Fruit fly (Drosophila melanogaster): Measurements from ENCODE around the gene yellow-k.

yellow-k gene

DNA sequence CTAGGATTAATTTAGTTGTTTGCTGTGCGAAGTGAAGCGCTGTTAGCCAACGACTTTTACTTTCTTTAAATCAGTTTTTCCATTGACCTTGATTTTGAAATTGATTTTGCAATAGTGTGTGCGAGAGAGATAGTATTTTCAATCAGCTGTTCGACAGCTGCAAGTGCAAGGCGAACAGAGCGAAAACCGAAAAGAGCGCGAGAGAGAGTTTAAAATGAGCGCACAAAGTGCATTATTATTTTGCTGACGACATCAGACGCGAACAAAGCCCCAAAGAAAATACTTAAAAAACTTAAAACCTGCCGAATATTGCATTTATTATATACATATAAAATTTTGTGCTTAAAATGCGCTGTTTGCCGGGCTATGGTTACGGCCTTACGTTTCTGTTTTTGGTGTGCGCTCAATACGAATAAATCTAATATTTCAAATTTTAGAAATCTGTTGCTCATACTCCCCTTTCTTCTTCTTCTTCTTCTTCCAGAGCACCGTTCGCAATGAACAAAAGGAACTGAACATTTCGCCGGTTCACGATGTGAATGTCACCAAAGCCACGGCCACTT lies 8.7 kb upstream of the yellow-k start:
- TF ChIP-seq CG31441 (GFP tag; IDR thresholded peaks at IDR 0.05) = no peak
- no peak for TF ChIP-seq Fer2 (tag; optimal IDR thresholded peaks at IDR 0.05)
- peak; percentile 13 for TF ChIP-seq CG2712 (tag; optimal IDR thresholded peaks at IDR 0.05)
- TF ChIP-seq CG1529 (GFP tag; optimal IDR thresholded peaks at IDR 0.05) = no peak
- no peak for TF ChIP-seq D19B (GFP tag; optimal IDR thresholded peaks at IDR 0.05)
- TF ChIP-seq D19A (tag; optimal IDR thresholded peaks at IDR 0.05) = no peak
- peak; percentile 64 for TF ChIP-seq nom (GFP tag; optimal IDR thresholded peaks at IDR 0.05)
- no peak for TF ChIP-seq pzg (GFP tag; optimal IDR thresholded peaks at IDR 0.05)
- peak; percentile 50 for TF ChIP-seq corto (GFP tag; optimal IDR thresholded peaks at IDR 0.05)
- TF ChIP-seq CG9932 (GFP tag; IDR thresholded peaks at IDR 0.05) = no peak
- TF ChIP-seq CG15479 (GFP tag; optimal IDR thresholded peaks at IDR 0.05) = peak; percentile 32
- no peak for TF ChIP-seq Lim3 (GFP tag; IDR thresholded peaks at IDR 0.05)
- no peak for TF ChIP-seq NFAT (GFP tag; IDR thresholded peaks at IDR 0.05)
- TF ChIP-seq dmrt11E (tag; optimal IDR thresholded peaks at IDR 0.05) = no peak
- TF ChIP-seq CG18262 (tag; optimal IDR thresholded peaks at IDR 0.05) = no peak
- TF ChIP-seq CG9876 (GFP tag; optimal IDR thresholded peaks at IDR 0.05) = no peak
- no peak for TF ChIP-seq CG11560 (tag; IDR thresholded peaks at IDR 0.05)
- TF ChIP-seq ranshi (GFP tag; IDR thresholded peaks at IDR 0.05) = no peak
- no peak for TF ChIP-seq CG6813 (GFP tag; optimal IDR thresholded peaks at IDR 0.05)
- no peak for TF ChIP-seq CG10543 (GFP tag; optimal IDR thresholded peaks at IDR 0.05)
- TF ChIP-seq wek (GFP tag; optimal IDR thresholded peaks at IDR 0.05) = no peak
- no peak for TF ChIP-seq CG17328 (GFP tag; IDR thresholded peaks at IDR 0.05)
- TF ChIP-seq Blimp-1 (GFP tag; optimal IDR thresholded peaks at IDR 0.05) = peak; percentile 47
- no peak for TF ChIP-seq C15 (GFP tag; IDR thresholded peaks at IDR 0.05)
- TF ChIP-seq wdn (GFP tag; IDR thresholded peaks at IDR 0.05) = no peak
- no peak for TF ChIP-seq bsh (GFP tag; optimal IDR thresholded peaks at IDR 0.05)
- peak; percentile 14 for TF ChIP-seq lbe (GFP tag; optimal IDR thresholded peaks at IDR 0.05)
- no peak for TF ChIP-seq Pdp1 (GFP tag; optimal IDR thresholded peaks at IDR 0.05)
- TF ChIP-seq ash1 (GFP tag; optimal IDR thresholded peaks at IDR 0.05) = no peak
- TF ChIP-seq CG7556 (GFP tag; optimal IDR thresholded peaks at IDR 0.05) = no peak
- no peak for TF ChIP-seq CG10431 (GFP tag; optimal IDR thresholded peaks at IDR 0.05)
- no peak for TF ChIP-seq hb (GFP tag; IDR thresholded peaks at IDR 0.05; ENCODE audit: partially characterized antibody)
- no peak for TF ChIP-seq lab (GFP tag; optimal IDR thresholded peaks at IDR 0.05)
- no peak for TF ChIP-seq CG8290 (GFP tag; optimal IDR thresholded peaks at IDR 0.05)
- TF ChIP-seq CG8290 (tag; optimal IDR thresholded peaks at IDR 0.05) = no peak
- TF ChIP-seq Trl (optimal IDR thresholded peaks at IDR 0.05) = peak; percentile 10 to 68
- no peak for TF ChIP-seq Trl (GFP tag; optimal IDR thresholded peaks at IDR 0.05)
- no peak for TF ChIP-seq CG10959 (GFP tag; IDR thresholded peaks at IDR 0.05)
- no peak for TF ChIP-seq wor (GFP tag; IDR thresholded peaks at IDR 0.05)
- no peak for TF ChIP-seq pfk (GFP tag; optimal IDR thresholded peaks at IDR 0.05)
- no peak for TF ChIP-seq croc (GFP tag; conservative IDR thresholded peaks at IDR 0.05)
- TF ChIP-seq CG2116 (GFP tag; optimal IDR thresholded peaks at IDR 0.05) = no peak
- TF ChIP-seq CG31224 (GFP tag; IDR thresholded peaks at IDR 0.05) = no peak
- peak in 1 of 2 experiments; percentile 75 for TF ChIP-seq crp (GFP tag; optimal IDR thresholded peaks at IDR 0.05)
- TF ChIP-seq ac (GFP tag; optimal IDR thresholded peaks at IDR 0.05) = peak; percentile 58
- TF ChIP-seq odd (GFP tag; optimal IDR thresholded peaks at IDR 0.05) = no peak
- no peak for TF ChIP-seq CG18599 (GFP tag; optimal IDR thresholded peaks at IDR 0.05)
- no peak for TF ChIP-seq NC2β (GFP tag; optimal IDR thresholded peaks at IDR 0.05)
- no peak for TF ChIP-seq klu (GFP tag; IDR thresholded peaks at IDR 0.05)
- TF ChIP-seq aop (GFP tag; IDR thresholded peaks at IDR 0.05) = no peak
- TF ChIP-seq GATAe (GFP tag; conservative IDR thresholded peaks at IDR 0.05) = no peak

Measured in whole organism, embryonic.